Worm (Caenorhabditis elegans): ENCODE data around the gene F58E2.3.

DNA sequence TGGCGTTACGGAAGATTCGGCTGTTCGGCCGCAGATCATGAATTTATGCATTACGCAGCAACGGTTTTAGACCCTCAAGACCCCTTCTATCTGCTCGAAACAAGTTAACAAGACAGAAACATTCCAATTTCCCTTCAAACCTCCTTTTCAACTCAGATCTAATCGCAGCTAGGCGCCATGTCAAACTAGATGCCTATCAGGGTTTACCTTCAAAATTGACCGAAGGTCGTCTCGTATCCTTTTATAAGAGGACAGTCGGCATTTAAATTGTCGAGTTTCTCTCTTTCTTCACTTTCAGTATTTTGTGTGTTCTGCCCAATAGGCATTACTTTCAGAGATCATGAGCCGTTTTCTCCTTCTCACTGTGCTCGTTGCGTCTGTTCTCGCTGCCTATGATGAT, 29.2 kb upstream of the F58E2.3 start, which contains the start of gene grd-13:
- TF ChIP-seq nhr-67 (tag; optimal IDR thresholded peaks at IDR 0.05) (no peak), nhr-77 (tag; optimal IDR thresholded peaks at IDR 0.05) (no peak), lin-39 (tag; optimal IDR thresholded peaks at IDR 0.05) (no peak), sea-2 (GFP tag; optimal IDR thresholded peaks at IDR 0.05) (no peak), ZK546.5 (tag; optimal IDR thresholded peaks at IDR 0.05) (no peak), pha-4 (tag; optimal IDR thresholded peaks at IDR 0.05) (no peak), fos-1 (tag; optimal IDR thresholded peaks at IDR 0.05) (no peak)

Measured in whole organism, L3 larva.